Worm (Caenorhabditis elegans) whole organism, L3 larva: Measurements from ENCODE around the gene uig-1.

ENCODE experiments used
- ZK546.5 ChIP-seq: sonication (generic microtip); optimal IDR thresholded peaks from 2 replicates; lab custom pipeline; 2017; ENCODE audit warnings: missing biosample characterization, missing genetic modification characterization
- aly-2 ChIP-seq: fragments of 150-350 bp; optimal IDR thresholded peaks from 2 replicates; lab custom pipeline; 2014; ENCODE audit warnings: missing biosample characterization, missing genetic modification characterization
- ceh-82 ChIP-seq: fragments of 150-350 bp; optimal IDR thresholded peaks from 2 replicates; lab custom pipeline; 2014; ENCODE audit warnings: missing biosample characterization, missing genetic modification characterization
- elt-1 ChIP-seq: fragments of 150-350 bp; optimal IDR thresholded peaks from 2 replicates; lab custom pipeline; 2014; ENCODE audit warnings: missing biosample characterization, missing genetic modification characterization
- fos-1 ChIP-seq: fragments of 150-350 bp; optimal IDR thresholded peaks from 2 replicates; lab custom pipeline; 2014; ENCODE audit warnings: missing biosample characterization, missing genetic modification characterization
- lin-39 ChIP-seq: fragments of 150-350 bp; optimal IDR thresholded peaks from 2 replicates; lab custom pipeline; 2018; ENCODE audit warnings: missing biosample characterization, missing genetic modification reagents, missing genetic modification characterization
- nfya-1 ChIP-seq: sonication (generic microtip); optimal IDR thresholded peaks from 2 replicates; lab custom pipeline; 2017; ENCODE audit warnings: missing genetic modification characterization, mild to moderate bottlenecking, missing compliant biosample characterization, antibody characterized with exemption, moderate library complexity; ENCODE audit not compliant: insufficient read depth
- nhr-11 ChIP-seq: fragments of 150-350 bp; optimal IDR thresholded peaks from 2 replicates; lab custom pipeline; 2014; ENCODE audit warnings: missing biosample characterization, missing genetic modification characterization
- nhr-12 ChIP-seq: fragments of 150-350 bp; optimal IDR thresholded peaks from 2 replicates; lab custom pipeline; 2014; ENCODE audit warnings: missing biosample characterization, missing genetic modification characterization
- pha-4 ChIP-seq: fragments of 150-350 bp; optimal IDR thresholded peaks from 2 replicates; lab custom pipeline; 2014; ENCODE audit warnings: missing biosample characterization, missing genetic modification reagents, missing genetic modification characterization
- tbx-2 ChIP-seq: sonication (generic microtip); optimal IDR thresholded peaks from 2 replicates; lab custom pipeline; 2016; ENCODE audit warnings: mild to moderate bottlenecking, missing genetic modification characterization, missing compliant biosample characterization
- unc-62 ChIP-seq: fragments of 150-350 bp; sonication (generic microtip); optimal IDR thresholded peaks from 4 replicates; lab custom pipeline; 2014; ENCODE audit warnings: missing biosample characterization, missing genetic modification reagents, missing genetic modification characterization
- ztf-4 ChIP-seq: fragments of 150-350 bp; optimal IDR thresholded peaks from 2 replicates; lab custom pipeline; 2014; ENCODE audit warnings: missing biosample characterization, missing genetic modification characterization

DNA sequence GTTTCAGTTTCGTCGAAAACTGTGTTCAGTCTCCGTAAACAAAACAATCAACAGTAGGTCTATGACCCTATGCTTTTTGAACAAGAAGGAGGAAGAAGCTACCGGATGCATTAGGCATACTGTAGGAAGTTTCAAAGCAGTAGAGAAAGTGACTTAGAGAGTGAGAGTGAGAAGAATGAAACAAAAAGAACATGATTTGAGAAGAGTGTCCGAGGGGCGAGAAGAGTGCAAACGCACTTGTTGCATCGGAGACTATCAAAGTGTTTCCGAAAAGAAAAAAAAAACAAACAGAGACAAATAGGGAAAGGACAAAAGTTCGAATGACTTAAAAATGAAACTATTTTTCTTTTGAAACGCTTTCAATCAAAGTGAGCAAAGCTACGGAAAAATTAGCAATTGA is 52.6 kb downstream of the uig-1 start:
- TF ChIP-seq nhr-12 (tag; lab: Kevin White, UChicago) = no peak
- no peak for TF ChIP-seq tbx-2 (tag; lab: Kevin White, UChicago)
- TF ChIP-seq aly-2 (tag; lab: Kevin White, UChicago) = no peak
- TF ChIP-seq ztf-4 (tag; lab: Kevin White, UChicago) = no peak
- TF ChIP-seq ZK546.5 (tag; lab: Kevin White, UChicago) = no peak
- TF ChIP-seq nfya-1 (tag; lab: Kevin White, UChicago) = no peak
- TF ChIP-seq lin-39 = no peak
- peak; percentile 52 for TF ChIP-seq pha-4 (tag; lab: Kevin White, UChicago)
- no peak for TF ChIP-seq nhr-11 (tag; lab: Kevin White, UChicago)
- TF ChIP-seq fos-1 (tag; lab: Kevin White, UChicago) = no peak
- no peak for TF ChIP-seq elt-1
- no peak for TF ChIP-seq unc-62 (GFP tag; lab: Kevin White, UChicago)
- no peak for TF ChIP-seq ceh-82 (tag; lab: Kevin White, UChicago)
